Worm (Caenorhabditis elegans) whole organism, L2 larva: ENCODE results near the gene ZK795.3.

Experiments
- ZK546.5 ChIP-seq: sonication (generic microtip); optimal IDR thresholded peaks from 2 replicates; lab custom pipeline; 2017; ENCODE audit warnings: missing biosample characterization, missing genetic modification characterization
- lin-39 ChIP-seq: fragments of 150-350 bp; optimal IDR thresholded peaks from 2 replicates; lab custom pipeline; 2014; ENCODE audit warnings: missing biosample characterization, missing genetic modification reagents, missing genetic modification characterization
- mab-5 ChIP-seq: fragments of 150-350 bp; optimal IDR thresholded peaks from 2 replicates; lab custom pipeline; 2014; ENCODE audit warnings: missing biosample characterization, missing genetic modification characterization
- nhr-12 ChIP-seq: fragments of 150-350 bp; optimal IDR thresholded peaks from 2 replicates; lab custom pipeline; 2014; ENCODE audit warnings: missing biosample characterization, missing genetic modification characterization
- nhr-23 ChIP-seq: fragments of 150-350 bp; optimal IDR thresholded peaks from 2 replicates; lab custom pipeline; 2014; ENCODE audit warnings: missing biosample characterization, missing genetic modification reagents, missing genetic modification characterization
- nhr-6 ChIP-seq: fragments of 150-350 bp; optimal IDR thresholded peaks from 2 replicates; lab custom pipeline; 2014; ENCODE audit warnings: missing biosample characterization, missing genetic modification characterization
- skn-1 ChIP-seq: sonication (generic microtip); optimal IDR thresholded peaks from 2 replicates; lab custom pipeline; 2017; ENCODE audit warnings: missing biosample characterization, missing genetic modification characterization
- zag-1 ChIP-seq: fragments of 150-350 bp; optimal IDR thresholded peaks from 2 replicates; lab custom pipeline; 2014; ENCODE audit warnings: missing biosample characterization, missing genetic modification characterization
- ztf-11 ChIP-seq: sonication (generic microtip); optimal IDR thresholded peaks from 2 replicates; lab custom pipeline; 2017; ENCODE audit warnings: missing biosample characterization, missing genetic modification characterization

- TF ChIP-seq lin-39 (tag; lab: Kevin White, UChicago) (no peak), skn-1 (tag; lab: Kevin White, UChicago) (no peak), nhr-23 (tag; lab: Kevin White, UChicago) (no peak), zag-1 (tag; lab: Kevin White, UChicago) (no peak), nhr-6 (tag; lab: Kevin White, UChicago) (no peak), ztf-11 (tag; lab: Kevin White, UChicago) (no peak), mab-5 (tag; lab: Kevin White, UChicago) (no peak), nhr-12 (no peak), ZK546.5 (tag; lab: Kevin White, UChicago) (no peak)
Observed at ce11 chrIV:12536358-12536757, 22.8 kb upstream of the ZK795.3 start.
